Worm (Caenorhabditis elegans) whole organism, L2 larva: ENCODE measurements around the gene C27F2.6.

ENCODE experiments used
- ama-1 ChIP-seq: fragments of 150-350 bp; optimal IDR thresholded peaks from 2 replicates; lab custom pipeline; 2018; ENCODE audit warnings: inconsistent platforms
- elt-1 ChIP-seq: fragments of 150-350 bp; optimal IDR thresholded peaks from 2 replicates; lab custom pipeline; 2014; ENCODE audit warnings: missing biosample characterization, missing genetic modification characterization
- nhr-10 ChIP-seq: sonication (generic microtip); optimal IDR thresholded peaks from 2 replicates; lab custom pipeline; 2017; ENCODE audit warnings: missing biosample characterization, missing genetic modification characterization
- nhr-21 ChIP-seq: fragments of 150-350 bp; optimal IDR thresholded peaks from 2 replicates; lab custom pipeline; 2014; ENCODE audit warnings: missing biosample characterization, missing genetic modification characterization
- nhr-6 ChIP-seq: fragments of 150-350 bp; optimal IDR thresholded peaks from 2 replicates; lab custom pipeline; 2014; ENCODE audit warnings: missing biosample characterization, missing genetic modification characterization
- skn-1 ChIP-seq: sonication (generic microtip); optimal IDR thresholded peaks from 2 replicates; lab custom pipeline; 2017; ENCODE audit warnings: missing biosample characterization, missing genetic modification characterization
- snpc-4 ChIP-seq: fragments of 150-350 bp; optimal IDR thresholded peaks from 2 replicates; lab custom pipeline; 2014; ENCODE audit warnings: missing biosample characterization, missing genetic modification characterization
- unc-39 ChIP-seq: fragments of 150-350 bp; optimal IDR thresholded peaks from 2 replicates; lab custom pipeline; 2014; ENCODE audit warnings: missing biosample characterization, missing genetic modification characterization
- unc-55 ChIP-seq: fragments of 150-350 bp; sonication (generic microtip); optimal IDR thresholded peaks from 3 replicates; lab custom pipeline; 2014; ENCODE audit warnings: missing biosample characterization, missing genetic modification reagents, missing genetic modification characterization
- zag-1 ChIP-seq: fragments of 150-350 bp; optimal IDR thresholded peaks from 2 replicates; lab custom pipeline; 2014; ENCODE audit warnings: missing biosample characterization, missing genetic modification characterization

- TF ChIP-seq nhr-10 (no peak), unc-39 (no peak), nhr-6 (no peak), unc-55 (GFP tag; lab: Kevin White, UChicago) (no peak), zag-1 (no peak), elt-1 (tag; lab: Kevin White, UChicago) (no peak), skn-1 (tag; lab: Kevin White, UChicago) (no peak), nhr-21 (no peak), ama-1 (no peak), snpc-4 (tag; lab: Kevin White, UChicago) (no peak)
Observed at ce11 chrIII:4948631-4949030, 31.6 kb downstream of the C27F2.6 start.
